Worm (Caenorhabditis elegans) whole organism, young adult: ENCODE data around the gene acdh-8.
A peak's percentile ranks its signal among the peaks of the same experiment; 100 is the strongest.

ENCODE experiments used
- B0019.2 ChIP-seq: fragments of 200-800 bp; sonication (Bioruptor generic); conservative IDR thresholded peaks from 2 replicates; pipeline ENCODE4 v1.3.6; 2022; ENCODE audit warnings: missing genetic modification reagents, missing genetic modification characterization, missing compliant biosample characterization
- B0261.1 ChIP-seq: sonication (generic microtip); optimal IDR thresholded peaks from 2 replicates; lab custom pipeline; 2016; ENCODE audit warnings: mild to moderate bottlenecking, missing genetic modification characterization, moderate library complexity, missing compliant biosample characterization
- C17E4.6 ChIP-seq: fragments of 200-800 bp; sonication (Bioruptor generic); IDR thresholded peaks from 2 replicates; pipeline ENCODE4 v1.3.6; 2022; ENCODE audit warnings: missing genetic modification reagents, missing genetic modification characterization, missing compliant biosample characterization
- F10E7.11 ChIP-seq: sonication (generic microtip); optimal IDR thresholded peaks from 2 replicates; lab custom pipeline; 2017; ENCODE audit warnings: mild to moderate bottlenecking, missing genetic modification characterization, moderate library complexity, missing compliant biosample characterization
- F22D6.2 ChIP-seq: sonication (generic microtip); optimal IDR thresholded peaks from 2 replicates; lab custom pipeline; 2016; ENCODE audit warnings: mild to moderate bottlenecking, missing genetic modification characterization, missing compliant biosample characterization
- F33H1.4 ChIP-seq: fragments of 200-800 bp; sonication (Bioruptor generic); IDR thresholded peaks from 2 replicates; pipeline ENCODE4 v1.3.6; 2022; ENCODE audit warnings: missing genetic modification reagents, missing genetic modification characterization, missing compliant biosample characterization
- F37B4.10 ChIP-seq: fragments of 200-800 bp; sonication (Bioruptor generic); IDR thresholded peaks from 2 replicates; pipeline ENCODE4 v1.3.6; 2022; ENCODE audit warnings: missing genetic modification characterization, missing compliant biosample characterization
- F49E8.2 ChIP-seq: sonication (generic microtip); optimal IDR thresholded peaks from 3 replicates; lab custom pipeline; 2017; ENCODE audit warnings: missing genetic modification characterization, mild to moderate bottlenecking, missing compliant biosample characterization, antibody characterized with exemption, moderate library complexity; ENCODE audit not compliant: insufficient read depth
- K11D2.4 ChIP-seq: fragments of 200-800 bp; sonication (Bioruptor generic); IDR thresholded peaks from 2 replicates; pipeline ENCODE4 v1.3.6; 2022; ENCODE audit warnings: missing genetic modification reagents, missing genetic modification characterization, missing compliant biosample characterization
- Y53G8AR.9 ChIP-seq: fragments of 200-800 bp; sonication (Bioruptor generic); conservative IDR thresholded peaks from 2 replicates; pipeline ENCODE4 v1.3.6; 2022; ENCODE audit warnings: missing genetic modification reagents, missing genetic modification characterization, missing compliant biosample characterization
- Y56A3A.18 ChIP-seq: fragments of 200-800 bp; sonication (Bioruptor generic); IDR thresholded peaks from 2 replicates; pipeline ENCODE4 v1.3.6; 2022; ENCODE audit warnings: missing genetic modification reagents, missing genetic modification characterization, missing compliant biosample characterization
- Y79H2A.3 ChIP-seq: fragments of 200-800 bp; sonication (Bioruptor generic); conservative IDR thresholded peaks from 2 replicates; pipeline ENCODE4 v1.3.6; 2022; ENCODE audit warnings: missing genetic modification reagents, missing genetic modification characterization, missing compliant biosample characterization
- akir-1 ChIP-seq: fragments of 200-800 bp; sonication (Bioruptor generic); optimal IDR thresholded peaks from 2 replicates; lab custom pipeline; 2018; ENCODE audit warnings: mild to moderate bottlenecking, missing genetic modification characterization, moderate library complexity, missing compliant biosample characterization
- aptf-2 ChIP-seq: fragments of 200-800 bp; sonication (Bioruptor generic); conservative IDR thresholded peaks from 2 replicates; pipeline ENCODE4 v1.3.6; 2022; ENCODE audit warnings: missing genetic modification reagents, missing genetic modification characterization, missing compliant biosample characterization
- cebp-2 ChIP-seq: fragments of 200-800 bp; sonication (Bioruptor generic); IDR thresholded peaks from 2 replicates; pipeline ENCODE4 v1.3.6; 2022; ENCODE audit warnings: missing genetic modification characterization, missing compliant biosample characterization
- ceh-79 ChIP-seq: sonication (generic microtip); optimal IDR thresholded peaks from 2 replicates; lab custom pipeline; 2017; ENCODE audit warnings: mild to moderate bottlenecking, missing genetic modification characterization, missing compliant biosample characterization
- ceh-91 ChIP-seq: fragments of 200-800 bp; sonication (Bioruptor generic); IDR thresholded peaks from 2 replicates; pipeline ENCODE4 v1.3.6; 2022; ENCODE audit warnings: missing genetic modification reagents, missing genetic modification characterization, missing compliant biosample characterization
- chd-7 ChIP-seq: sonication (generic microtip); optimal IDR thresholded peaks from 2 replicates; lab custom pipeline; 2016; ENCODE audit warnings: mild to moderate bottlenecking, missing genetic modification characterization, moderate library complexity, missing compliant biosample characterization
- ekl-4 ChIP-seq: fragments of 200-800 bp; sonication (Bioruptor generic); IDR thresholded peaks from 2 replicates; pipeline ENCODE4 v1.3.6; 2022; ENCODE audit warnings: missing genetic modification reagents, missing genetic modification characterization, missing compliant biosample characterization
- ets-4 ChIP-seq: fragments of 200-800 bp; sonication (Bioruptor generic); optimal IDR thresholded peaks from 2 replicates; lab custom pipeline; 2018; ENCODE audit warnings: mild to moderate bottlenecking, missing genetic modification characterization, missing compliant biosample characterization
- fkh-3 ChIP-seq: sonication (generic microtip); optimal IDR thresholded peaks from 2 replicates; lab custom pipeline; 2016; ENCODE audit warnings: mild to moderate bottlenecking, missing genetic modification characterization, missing compliant biosample characterization
- gei-17 ChIP-seq: fragments of 200-800 bp; sonication (Bioruptor generic); optimal IDR thresholded peaks from 2 replicates; lab custom pipeline; 2018; ENCODE audit warnings: mild to moderate bottlenecking, missing genetic modification characterization, missing compliant biosample characterization
- hlh-26 ChIP-seq: fragments of 200-800 bp; sonication (Bioruptor generic); conservative IDR thresholded peaks from 2 replicates; pipeline ENCODE4 v1.3.6; 2022; ENCODE audit warnings: missing genetic modification reagents, missing genetic modification characterization, missing compliant biosample characterization
- hsf-1 ChIP-seq: fragments of 200-800 bp; sonication (Bioruptor generic); IDR thresholded peaks from 2 replicates; pipeline ENCODE4 v1.3.6; 2022; ENCODE audit warnings: missing genetic modification reagents, missing genetic modification characterization, missing compliant biosample characterization
- lag-1 ChIP-seq: fragments of 200-800 bp; sonication (Bioruptor generic); IDR thresholded peaks from 2 replicates; pipeline ENCODE4 v1.3.6; 2022; ENCODE audit warnings: missing genetic modification reagents, missing genetic modification characterization, missing compliant biosample characterization
- let-607 ChIP-seq, 2 experiments: fragments of 200-800 bp in 1 of 2; sonication (Bioruptor generic) in 1 of 2; sonication (generic microtip) in 1 of 2; optimal IDR thresholded peaks; 2 replicates each; lab custom pipeline; 2016 to 2018; ENCODE audit warnings: mild to moderate bottlenecking in 2 of 2, missing compliant biosample characterization in 2 of 2, missing genetic modification characterization in 2 of 2, moderate library complexity in 2 of 2, missing genotype in 1 of 2
- lin-35 ChIP-seq, 3 experiments: fragments of 150-350 bp in 2 of 3; sonication (generic microtip) in 1 of 3; optimal IDR thresholded peaks; 2 replicates each; lab custom pipeline; 2014 to 2018; ENCODE audit warnings: missing biosample characterization in 3 of 3, missing genetic modification characterization in 3 of 3, missing genetic modification reagents in 3 of 3
- madf-3 ChIP-seq: fragments of 200-800 bp; sonication (Bioruptor generic); IDR thresholded peaks from 2 replicates; pipeline ENCODE4 v1.3.6; 2022; ENCODE audit warnings: missing genetic modification reagents, missing genetic modification characterization, missing compliant biosample characterization
- madf-6 ChIP-seq: fragments of 200-800 bp; sonication (Bioruptor generic); IDR thresholded peaks from 2 replicates; pipeline ENCODE4 v1.3.6; 2022; ENCODE audit warnings: missing genetic modification reagents, missing genetic modification characterization, missing compliant biosample characterization
- nfya-1 ChIP-seq: sonication (generic microtip); optimal IDR thresholded peaks from 2 replicates; lab custom pipeline; 2017; ENCODE audit warnings: antibody characterized with exemption, missing compliant biosample characterization, missing genetic modification characterization, borderline replicate concordance; ENCODE audit not compliant: insufficient read depth
- nhr-120 ChIP-seq: fragments of 200-800 bp; sonication (Bioruptor generic); IDR thresholded peaks from 2 replicates; pipeline ENCODE4 v1.3.6; 2022; ENCODE audit warnings: missing genetic modification characterization, missing compliant biosample characterization
- nhr-27 ChIP-seq: fragments of 200-800 bp; sonication (Bioruptor generic); optimal IDR thresholded peaks from 2 replicates; lab custom pipeline; 2018; ENCODE audit warnings: mild to moderate bottlenecking, missing genetic modification characterization, moderate library complexity, missing compliant biosample characterization
- pbrm-1 ChIP-seq: fragments of 200-800 bp; sonication (Bioruptor generic); IDR thresholded peaks from 2 replicates; pipeline ENCODE4 v1.3.6; 2022; ENCODE audit warnings: missing genetic modification reagents, missing genetic modification characterization, missing compliant biosample characterization
- rcor-1 ChIP-seq: fragments of 200-800 bp; sonication (Bioruptor generic); IDR thresholded peaks from 2 replicates; pipeline ENCODE4 v1.3.6; 2022; ENCODE audit warnings: missing genetic modification reagents, missing genetic modification characterization, missing compliant biosample characterization
- rec-8 ChIP-seq, 2 experiments: sonication (generic microtip); optimal IDR thresholded peaks; 2 replicates each; lab custom pipeline; 2016; ENCODE audit warnings: mild to moderate bottlenecking in 2 of 2, missing genetic modification characterization in 2 of 2, missing genetic modification reagents in 2 of 2, missing genotype in 2 of 2, missing biosample characterization in 1 of 2, missing compliant biosample characterization in 1 of 2, moderate library complexity in 1 of 2
- snpc-1.1 ChIP-seq: sonication (generic microtip); optimal IDR thresholded peaks from 2 replicates; lab custom pipeline; 2017; ENCODE audit warnings: missing genetic modification characterization, mild to moderate bottlenecking, missing compliant biosample characterization, antibody characterized with exemption, moderate library complexity, missing genotype, missing genetic modification reagents; ENCODE audit not compliant: insufficient read depth
- snpc-1.3 ChIP-seq: sonication (generic microtip); optimal IDR thresholded peaks from 2 replicates; lab custom pipeline; 2017; ENCODE audit warnings: missing genetic modification characterization, mild to moderate bottlenecking, missing compliant biosample characterization, antibody characterized with exemption, moderate library complexity, missing genotype, missing genetic modification reagents; ENCODE audit not compliant: insufficient read depth
- snpc-3.4 ChIP-seq: sonication (generic microtip); optimal IDR thresholded peaks from 2 replicates; lab custom pipeline; 2017; ENCODE audit warnings: missing genetic modification characterization, mild to moderate bottlenecking, missing compliant biosample characterization, antibody characterized with exemption, moderate library complexity, missing genotype, missing genetic modification reagents
- tlf-1 ChIP-seq: fragments of 200-800 bp; sonication (Bioruptor generic); optimal IDR thresholded peaks from 2 replicates; lab custom pipeline; 2018; ENCODE audit warnings: mild to moderate bottlenecking, missing genetic modification characterization, missing compliant biosample characterization
- xnd-1 ChIP-seq: sonication (generic microtip); optimal IDR thresholded peaks from 2 replicates; lab custom pipeline; 2016; ENCODE audit warnings: missing genotype, missing genetic modification reagents, missing genetic modification characterization, missing compliant biosample characterization
- ztf-18 ChIP-seq: sonication (generic microtip); optimal IDR thresholded peaks from 2 replicates; lab custom pipeline; 2016; ENCODE audit warnings: missing genotype, mild to moderate bottlenecking, missing genetic modification characterization, missing compliant biosample characterization
- ztf-28 ChIP-seq: fragments of 200-800 bp; sonication (Bioruptor generic); IDR thresholded peaks from 2 replicates; pipeline ENCODE4 v1.3.6; 2022; ENCODE audit warnings: missing genetic modification reagents, missing genetic modification characterization, missing compliant biosample characterization
- ztf-6 ChIP-seq: fragments of 200-800 bp; sonication (Bioruptor generic); IDR thresholded peaks from 2 replicates; pipeline ENCODE4 v1.3.6; 2022; ENCODE audit warnings: missing genetic modification reagents, missing genetic modification characterization, missing compliant biosample characterization

acdh-8 gene

DNA sequence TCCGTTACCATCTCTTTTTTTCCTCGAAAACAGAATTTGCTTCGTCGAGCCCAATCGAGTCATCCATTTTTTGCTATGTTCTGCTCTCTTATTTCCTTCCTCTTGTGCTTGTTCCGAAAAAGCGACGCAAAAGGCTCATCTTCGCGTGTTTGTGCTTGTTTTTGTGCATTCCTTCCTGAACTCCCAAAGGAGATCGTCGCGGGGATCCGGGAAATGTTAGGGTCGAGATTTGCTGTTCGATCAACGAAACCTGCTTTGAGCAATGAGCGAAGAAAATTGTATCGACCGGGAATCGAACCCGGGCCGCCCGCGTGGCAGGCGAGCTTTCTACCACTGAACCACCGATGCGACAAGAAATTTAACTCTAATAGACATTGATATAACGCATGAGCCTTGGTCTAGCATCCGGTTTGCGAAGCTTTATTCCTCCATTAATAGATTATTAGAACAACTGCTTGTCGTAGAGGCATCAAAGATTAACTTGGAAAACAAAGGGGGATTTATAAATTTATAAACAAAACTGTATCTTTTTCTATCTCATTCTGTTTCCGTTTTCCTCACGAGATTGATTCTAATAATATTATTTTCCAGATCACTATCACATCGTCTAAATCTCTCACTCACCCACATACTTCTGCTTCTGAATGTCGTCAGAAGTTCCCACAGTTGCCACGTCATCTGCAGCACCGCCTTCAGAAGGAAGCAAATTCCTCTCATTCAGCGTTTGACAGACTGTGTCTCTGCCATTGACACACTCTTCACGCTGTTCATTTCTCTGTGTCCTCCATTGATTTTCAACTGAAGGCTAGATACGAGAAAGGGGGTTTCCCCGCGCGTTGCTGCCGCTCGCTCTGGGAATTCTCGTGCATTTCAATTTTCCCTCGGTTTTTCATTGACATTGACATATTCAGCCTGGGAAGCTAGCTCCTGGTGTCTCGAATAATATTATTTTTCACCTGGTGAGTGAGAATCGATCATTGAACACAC lies 12.1 kb upstream of the acdh-8 start, which contains the start of gene K05F1.6 (continued):
- TF ChIP-seq F37B4.10 (GFP tag; lab: Robert Waterston, UW), result no peak
- peak; percentile 84 for TF ChIP-seq snpc-3.4 (tag; lab: Kevin White, UChicago)
- TF ChIP-seq ztf-28 (GFP tag; lab: Robert Waterston, UW), result peak; percentile 86
- peak; percentile 44; the same call in 1 of the 2 replicates for TF ChIP-seq hsf-1 (GFP tag; lab: Robert Waterston, UW)
- TF ChIP-seq B0019.2, result 0 out of 2 replicates have a peak, but pooled peaks have one; percentile 55
- peak; percentile 40 to 65 for TF ChIP-seq let-607 (tag; optimal IDR thresholded peaks at IDR 0.05; lab: Kevin White, UChicago)
- peak; percentile 77; the same call in 1 of the 2 replicates for TF ChIP-seq Y53G8AR.9 (GFP tag; lab: Robert Waterston, UW)
- no peak for TF ChIP-seq lag-1 (GFP tag; lab: Robert Waterston, UW)
- peak; percentile 57 for TF ChIP-seq ceh-91 (GFP tag; lab: Robert Waterston, UW)
- TF ChIP-seq snpc-1.3 (tag; lab: Kevin White, UChicago), result peak; percentile 59
- 0 out of 2 replicates have a peak, but pooled peaks have one; percentile 27 for TF ChIP-seq cebp-2 (GFP tag; lab: Robert Waterston, UW)
- peak; percentile 23 for TF ChIP-seq tlf-1 (GFP tag; lab: Kevin White, UChicago)
- peak; percentile 34; the same call in 1 of the 2 replicates for TF ChIP-seq F33H1.4
- TF ChIP-seq gei-17, result no peak
- peak; percentile 79 for TF ChIP-seq pbrm-1
- TF ChIP-seq ceh-79 (tag; lab: Kevin White, UChicago), result peak; percentile 83
- peak; percentile 94 for TF ChIP-seq B0261.1 (tag; lab: Kevin White, UChicago)
- peak; percentile 82 for TF ChIP-seq rcor-1
- no peak for TF ChIP-seq K11D2.4 (GFP tag; lab: Robert Waterston, UW)
- no peak for TF ChIP-seq hlh-26 (GFP tag; lab: Robert Waterston, UW)
- peak; percentile 69 for TF ChIP-seq madf-6 (GFP tag; lab: Robert Waterston, UW)
- peak; percentile 75 for TF ChIP-seq F10E7.11 (tag; lab: Kevin White, UChicago)
- 0 out of 2 replicates have a peak, but pooled peaks have one; percentile 43 for TF ChIP-seq ztf-6 (GFP tag; lab: Robert Waterston, UW)
- peak; percentile 81 for TF ChIP-seq ztf-18 (tag; lab: Kevin White, UChicago)
- peak; percentile 60 for TF ChIP-seq ets-4 (GFP tag; lab: Kevin White, UChicago)
- TF ChIP-seq lin-35 (GFP tag; optimal IDR thresholded peaks at IDR 0.05; lab: Kevin White, UChicago), result peak in 1 of 3 experiments; percentile 55
- TF ChIP-seq xnd-1 (tag; lab: Kevin White, UChicago), result peak; percentile 39
- peak; percentile 77 for TF ChIP-seq F49E8.2 (tag; lab: Kevin White, UChicago)
- TF ChIP-seq rec-8 (tag; optimal IDR thresholded peaks at IDR 0.05; lab: Kevin White, UChicago), result peak; percentile 81 to 91
- TF ChIP-seq C17E4.6, result 0 out of 2 replicates have a peak, but pooled peaks have one; percentile 62
- peak; percentile 60 for TF ChIP-seq nhr-27
- TF ChIP-seq fkh-3 (tag; lab: Kevin White, UChicago), result peak; percentile 66
- TF ChIP-seq chd-7, result peak; percentile 83
- TF ChIP-seq madf-3 (GFP tag; lab: Robert Waterston, UW), result 0 out of 2 replicates have a peak, but pooled peaks have one; percentile 43
- no peak for TF ChIP-seq nhr-120 (GFP tag; lab: Robert Waterston, UW)
- no peak for TF ChIP-seq nfya-1 (tag; lab: Kevin White, UChicago)
- no peak for TF ChIP-seq aptf-2
- TF ChIP-seq akir-1, result no peak
- TF ChIP-seq F22D6.2, result no peak
- TF ChIP-seq Y79H2A.3 (GFP tag; lab: Robert Waterston, UW), result peak; percentile 64; the same call in 1 of the 2 replicates
- peak; percentile 31 for TF ChIP-seq snpc-1.1 (tag; lab: Kevin White, UChicago)
- TF ChIP-seq Y56A3A.18, result no peak; the same call in none of the 2 replicates
- peak; percentile 67; the same call in 1 of the 2 replicates for TF ChIP-seq ekl-4 (GFP tag; lab: Robert Waterston, UW)
